Worm (Caenorhabditis elegans): ENCODE results near the gene faah-3.

- TF ChIP-seq ces-1 (GFP tag; optimal IDR thresholded peaks at IDR 0.05) (no peak), ceh-82 (tag; optimal IDR thresholded peaks at IDR 0.05) (no peak), arid-1 (GFP tag; conservative IDR thresholded peaks at IDR 0.05) (no peak), snpc-1.2 (GFP tag; IDR thresholded peaks at IDR 0.05) (no peak), ceh-28 (tag; optimal IDR thresholded peaks at IDR 0.05) (peak; percentile 87), F10B5.3 (tag; optimal IDR thresholded peaks at IDR 0.05) (no peak), dmd-8 (GFP tag; IDR thresholded peaks at IDR 0.05) (no peak), nhr-76 (tag; optimal IDR thresholded peaks at IDR 0.05) (no peak), nhr-41 (GFP tag; IDR thresholded peaks at IDR 0.05) (no peak), pqm-1 (tag; optimal IDR thresholded peaks at IDR 0.05) (no peak), nhr-237 (tag; optimal IDR thresholded peaks at IDR 0.05) (no peak), snpc-4 (tag; optimal IDR thresholded peaks at IDR 0.05) (no peak)
Observed at ce11 chrIV:991647-992400, 46.4 kb upstream of the faah-3 start, which contains the start of gene lep-2.

All from whole organism, L4 larva.